Worm (Caenorhabditis elegans): Measurements from ENCODE around the gene T05H10.4.

The T05H10.4 gene

DNA sequence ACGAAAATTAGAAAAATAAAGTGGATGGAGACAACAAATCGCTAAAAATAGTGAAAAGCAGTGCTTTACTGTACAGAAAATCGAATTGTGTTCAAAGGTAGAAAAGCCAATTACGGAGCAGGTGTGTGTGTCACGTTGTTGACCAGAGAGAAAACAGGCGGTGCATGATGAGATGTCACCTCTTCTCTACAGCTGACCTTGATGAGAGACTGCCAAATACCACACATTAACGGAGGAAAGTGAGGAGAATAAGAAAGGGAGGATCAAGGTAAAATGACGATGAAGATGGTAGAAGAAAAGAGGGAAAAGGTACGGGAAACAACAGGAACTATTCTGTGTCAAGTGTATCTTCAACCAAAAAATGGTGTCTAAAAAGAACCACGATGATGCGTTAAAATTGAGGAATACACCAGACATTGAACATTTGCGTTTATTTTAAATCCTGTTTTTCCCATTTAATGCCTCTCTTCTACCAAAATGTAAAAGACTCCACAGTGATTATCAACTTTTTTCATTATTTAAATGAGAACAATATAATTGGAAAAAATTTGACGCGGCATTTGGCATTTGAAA lies 46.3 kb downstream of the T05H10.4 start (continued):
- TF ChIP-seq efl-3 (GFP tag; optimal IDR thresholded peaks at IDR 0.05), result no peak
- TF ChIP-seq elt-3 (tag; optimal IDR thresholded peaks at IDR 0.05), result peak in 1 of 6 experiments; percentile 3
- no peak for TF ChIP-seq nhr-84 (tag; optimal IDR thresholded peaks at IDR 0.05)
- TF ChIP-seq nhr-71 (tag; optimal IDR thresholded peaks at IDR 0.05), result peak; percentile 35
- no peak for TF ChIP-seq fos-1 (tag; optimal IDR thresholded peaks at IDR 0.05)
- peak in 1 of 3 experiments; percentile 0 for TF ChIP-seq dpl-1 (GFP tag; optimal IDR thresholded peaks at IDR 0.05)
- TF ChIP-seq efl-1 (optimal IDR thresholded peaks at IDR 0.05), result no peak
- peak in 1 of 2 experiments; percentile 92 for TF ChIP-seq efl-1 (GFP tag; optimal IDR thresholded peaks at IDR 0.05 in 1 of 2)
- no peak for TF ChIP-seq swsn-7 (tag; optimal IDR thresholded peaks at IDR 0.05)
- TF ChIP-seq sup-37 (GFP tag; optimal IDR thresholded peaks at IDR 0.05), result no peak
- TF ChIP-seq mdl-1 (tag; optimal IDR thresholded peaks at IDR 0.05), result no peak
- no peak for TF ChIP-seq aly-2 (tag; optimal IDR thresholded peaks at IDR 0.05)
- no peak for TF ChIP-seq jun-1 (tag; optimal IDR thresholded peaks at IDR 0.05)
- TF ChIP-seq lsy-2 (tag; optimal IDR thresholded peaks at IDR 0.05), result no peak
- no peak for TF ChIP-seq fkh-4 (tag; optimal IDR thresholded peaks at IDR 0.05; ENCODE audit: borderline replicate concordance)
- TF ChIP-seq alr-1 (tag; optimal IDR thresholded peaks at IDR 0.05; ENCODE audit: borderline replicate concordance), result no peak
- TF ChIP-seq lir-3 (tag; optimal IDR thresholded peaks at IDR 0.05; ENCODE audit: poor library complexity), result no peak
- no peak for TF ChIP-seq snpc-4 (tag; optimal IDR thresholded peaks at IDR 0.05)
- no peak for TF ChIP-seq grh-1 (GFP tag; IDR thresholded peaks at IDR 0.05)
- no peak for TF ChIP-seq sox-4 (tag; optimal IDR thresholded peaks at IDR 0.05)
- TF ChIP-seq lin-39 (tag; optimal IDR thresholded peaks at IDR 0.05), result no peak
- no peak for TF ChIP-seq ceh-8 (GFP tag; optimal IDR thresholded peaks at IDR 0.05)
- no peak for TF ChIP-seq pqm-1 (tag; optimal IDR thresholded peaks at IDR 0.05)
- no peak for TF ChIP-seq unc-130 (tag; optimal IDR thresholded peaks at IDR 0.05)
- TF ChIP-seq fkh-8 (tag; optimal IDR thresholded peaks at IDR 0.05), result no peak
- no peak for TF ChIP-seq hlh-4 (tag; optimal IDR thresholded peaks at IDR 0.05)
- peak; percentile 84 for TF ChIP-seq nhr-85 (tag)
- TF ChIP-seq nhr-76 (tag; optimal IDR thresholded peaks at IDR 0.05), result no peak
- no peak for TF ChIP-seq zip-4 (GFP tag; optimal IDR thresholded peaks at IDR 0.05)
- TF ChIP-seq nhr-90 (tag; optimal IDR thresholded peaks at IDR 0.05; ENCODE audit: poor library complexity), result no peak
- TF ChIP-seq irx-1 (tag; optimal IDR thresholded peaks at IDR 0.05), result no peak
- no peak for TF ChIP-seq egl-27 (tag; optimal IDR thresholded peaks at IDR 0.05)
- TF ChIP-seq vab-15 (tag; optimal IDR thresholded peaks at IDR 0.05), result no peak
- TF ChIP-seq blmp-1 (tag; optimal IDR thresholded peaks at IDR 0.05), result peak; percentile 93
- TF ChIP-seq lin-14 (GFP tag; optimal IDR thresholded peaks at IDR 0.05), result peak; percentile 76
- no peak for TF ChIP-seq fkh-10 (GFP tag; optimal IDR thresholded peaks at IDR 0.05)
- no peak for TF ChIP-seq sptf-1 (tag; optimal IDR thresholded peaks at IDR 0.05)
- no peak for TF ChIP-seq C04F5.9 (tag; optimal IDR thresholded peaks at IDR 0.05)
- no peak for TF ChIP-seq ceh-90 (tag; optimal IDR thresholded peaks at IDR 0.05)
- no peak for TF ChIP-seq mef-2 (tag; optimal IDR thresholded peaks at IDR 0.05)
- no peak for TF ChIP-seq nhr-47 (tag; optimal IDR thresholded peaks at IDR 0.05)
- TF ChIP-seq ets-5 (GFP tag; IDR thresholded peaks at IDR 0.05), result no peak
- TF ChIP-seq C16A3.4 (tag; optimal IDR thresholded peaks at IDR 0.05), result no peak
- TF ChIP-seq lin-35 (GFP tag; optimal IDR thresholded peaks at IDR 0.05), result peak in 1 of 2 experiments; percentile 27
- no peak for TF ChIP-seq lin-13 (GFP tag; optimal IDR thresholded peaks at IDR 0.05)
- no peak for TF ChIP-seq unc-30 (tag; optimal IDR thresholded peaks at IDR 0.05)
- TF ChIP-seq ceh-88 (GFP tag; IDR thresholded peaks at IDR 0.05), result no peak
- peak; percentile 9 for TF ChIP-seq nhr-20 (tag; optimal IDR thresholded peaks at IDR 0.05)
- no peak for TF ChIP-seq ztf-4 (tag; optimal IDR thresholded peaks at IDR 0.05)
- TF ChIP-seq xbp-1 (tag; optimal IDR thresholded peaks at IDR 0.05), result no peak
- no peak for TF ChIP-seq tlp-1 (tag; optimal IDR thresholded peaks at IDR 0.05)
- TF ChIP-seq hlh-17 (GFP tag; optimal IDR thresholded peaks at IDR 0.05; ENCODE audit: borderline replicate concordance), result no peak
- TF ChIP-seq isw-1 (GFP tag; IDR thresholded peaks at IDR 0.05), result no peak

Data from whole organism, L1 larva.